Fruit fly (Drosophila melanogaster): ENCODE results near the gene sog.
A peak's percentile ranks its signal among the peaks of the same experiment; 100 is the strongest.

sog gene

DNA sequence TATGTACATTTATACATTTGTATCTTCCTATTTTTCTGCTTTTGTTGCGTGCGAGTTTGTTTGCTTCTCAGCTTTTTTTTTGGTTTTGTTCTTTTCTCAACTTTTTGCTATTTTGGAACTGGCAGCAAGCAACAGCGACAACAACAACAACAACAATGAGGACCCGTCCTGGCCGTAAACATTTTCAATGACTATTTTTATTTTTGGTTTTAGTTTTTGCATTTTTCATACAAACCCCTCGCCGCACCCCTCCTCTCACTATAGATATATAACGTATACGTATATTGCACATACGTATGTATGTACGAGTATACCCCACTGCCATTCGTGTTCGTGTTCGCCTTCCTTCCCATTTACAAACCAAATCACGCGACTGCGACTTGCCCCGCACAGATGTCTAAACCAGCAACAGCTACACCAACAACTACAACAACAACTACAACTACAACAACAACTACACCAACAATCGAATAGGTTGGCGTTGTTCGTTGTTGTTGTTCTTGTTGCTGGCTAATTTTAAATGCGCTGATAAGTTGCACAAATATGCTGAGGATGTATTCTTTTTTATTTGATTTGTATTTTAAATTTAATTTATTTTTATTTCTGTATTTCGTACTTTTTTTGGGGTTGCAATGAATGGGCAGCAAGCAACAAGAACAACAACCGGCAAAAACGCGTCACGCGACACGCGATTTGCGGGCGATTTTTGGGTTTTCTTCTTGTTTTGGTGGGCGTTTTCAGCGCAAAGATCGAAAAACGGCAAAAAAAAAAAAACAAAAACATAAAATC lies 12.6 kb downstream of the sog start (continued):
- no peak for TF ChIP-seq ato (GFP tag; IDR thresholded peaks at IDR 0.05; ENCODE audit: partially characterized antibody)
- no peak for TF ChIP-seq caup (GFP tag; optimal IDR thresholded peaks at IDR 0.05; ENCODE audit: severe bottlenecking)
- TF ChIP-seq bsh (GFP tag; optimal IDR thresholded peaks at IDR 0.05), result peak in 1 of 2 experiments; percentile 54
- no peak for TF ChIP-seq CG34376 (GFP tag; optimal IDR thresholded peaks at IDR 0.05)
- TF ChIP-seq CG8359 (GFP tag; optimal IDR thresholded peaks at IDR 0.05; ENCODE audit: borderline replicate concordance), result peak; percentile 94

DNA sequence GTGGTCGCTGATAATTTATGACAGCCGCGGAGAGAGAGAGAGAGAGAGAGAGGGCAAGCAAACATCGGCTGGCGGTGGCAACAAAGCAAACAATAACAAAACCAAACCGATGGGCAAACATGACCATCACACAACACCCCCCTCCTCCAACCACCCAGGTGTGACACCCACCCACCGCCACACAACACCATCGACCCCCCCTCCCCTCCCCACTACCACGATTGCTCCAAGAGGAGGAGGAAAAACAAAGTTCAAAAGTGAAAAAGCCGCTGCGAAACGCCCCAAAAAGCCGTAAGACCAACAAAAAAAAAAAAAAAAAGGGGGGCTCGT lies 13.6 kb downstream of the sog start:
- TF ChIP-seq otp (GFP tag; IDR thresholded peaks at IDR 0.05) (no peak; the same call in 2 of the 3 replicates), CG43689 (GFP tag; IDR thresholded peaks at IDR 0.05) (0 out of 2 replicates have a peak, but pooled peaks have one; percentile 2), gfzf (GFP tag; optimal IDR thresholded peaks at IDR 0.05) (no peak), CrebB (tag; optimal IDR thresholded peaks at IDR 0.05) (peak; percentile 1), CG7556 (GFP tag; optimal IDR thresholded peaks at IDR 0.05) (peak; percentile 0), CG18262 (tag; optimal IDR thresholded peaks at IDR 0.05) (peak; percentile 11), CG6254 (GFP tag; optimal IDR thresholded peaks at IDR 0.05) (peak; percentile 30), CG33557 (GFP tag; optimal IDR thresholded peaks at IDR 0.05) (no peak), ham (GFP tag; IDR thresholded peaks at IDR 0.05) (0 out of 2 replicates have a peak, but pooled peaks have one; percentile 1), Hr78 (GFP tag; optimal IDR thresholded peaks at IDR 0.05) (peak in 1 of 2 experiments; percentile 85), gem (tag; optimal IDR thresholded peaks at IDR 0.05) (peak; percentile 1), sug (tag; optimal IDR thresholded peaks at IDR 0.05) (peak; percentile 52), CG1603 (tag; optimal IDR thresholded peaks at IDR 0.05) (peak; percentile 50), Vsx1 (GFP tag; optimal IDR thresholded peaks at IDR 0.05) (peak; percentile 23), unpg (GFP tag; optimal IDR thresholded peaks at IDR 0.05) (peak; percentile 18), CG4730 (GFP tag; IDR thresholded peaks at IDR 0.05) (no peak), dati (GFP tag; IDR thresholded peaks at IDR 0.05) (no peak), run (tag; optimal IDR thresholded peaks at IDR 0.05) (peak; percentile 34), CG18619 (GFP tag; optimal IDR thresholded peaks at IDR 0.05) (no peak), psq (GFP tag; optimal IDR thresholded peaks at IDR 0.05) (no peak), CG17186 (GFP tag; optimal IDR thresholded peaks at IDR 0.05) (peak; percentile 6), ATbp (GFP tag; optimal IDR thresholded peaks at IDR 0.05) (peak; percentile 35), CG8359 (GFP tag; optimal IDR thresholded peaks at IDR 0.05; ENCODE audit: borderline replicate concordance) (peak; percentile 64), CG12299 (tag; optimal IDR thresholded peaks at IDR 0.05) (no peak), dmrt11E (tag; optimal IDR thresholded peaks at IDR 0.05) (peak; percentile 2), E2f1 (GFP tag; IDR thresholded peaks at IDR 0.05) (peak; percentile 1; the same call in 1 of the 2 replicates), CG11504 (tag; optimal IDR thresholded peaks at IDR 0.05) (peak; percentile 68), CG4404 (GFP tag; IDR thresholded peaks at IDR 0.05) (0 out of 2 replicates have a peak, but pooled peaks have one; percentile 3), crol (GFP tag; IDR thresholded peaks at IDR 0.05) (peak; percentile 79), nerfin-2 (GFP tag; IDR thresholded peaks at IDR 0.05; ENCODE audit: partially characterized antibody) (no peak), CG12155 (GFP tag; optimal IDR thresholded peaks at IDR 0.05) (no peak), dmrt99B (tag; optimal IDR thresholded peaks at IDR 0.05) (peak; percentile 3), Dad (GFP tag; optimal IDR thresholded peaks at IDR 0.05) (no peak), lab (GFP tag; optimal IDR thresholded peaks at IDR 0.05) (peak; percentile 20), CG7357 (GFP tag; IDR thresholded peaks at IDR 0.05) (no peak), CG42726 (GFP tag; IDR thresholded peaks at IDR 0.05; ENCODE audit: partially characterized antibody) (no peak), org-1 (GFP tag; optimal IDR thresholded peaks at IDR 0.05) (peak; percentile 19), CG1832 (GFP tag; optimal IDR thresholded peaks at IDR 0.05) (peak; percentile 8), kni (GFP tag; optimal IDR thresholded peaks at IDR 0.05) (peak; percentile 92), z (GFP tag; IDR thresholded peaks at IDR 0.05) (0 out of 3 replicates have a peak, but pooled peaks have one; percentile 41), sqz (GFP tag; optimal IDR thresholded peaks at IDR 0.05) (peak; percentile 72)
